Worm (Caenorhabditis elegans) whole organism, young adult: ENCODE results near the gene R08A2.2.
"Not testable (repeated sequence)": the region's sequence is repeated elsewhere in the genome, so short reads cannot be mapped to it uniquely, and the experiment has no call there.

Experiments used
- ceh-58 ChIP-seq: fragments of 200-800 bp; sonication (Bioruptor generic); IDR thresholded peaks from 2 replicates; pipeline ENCODE4 v1.3.6; 2022; ENCODE audit warnings: missing genetic modification characterization, missing compliant biosample characterization
- lag-1 ChIP-seq: fragments of 200-800 bp; sonication (Bioruptor generic); IDR thresholded peaks from 2 replicates; pipeline ENCODE4 v1.3.6; 2022; ENCODE audit warnings: missing genetic modification reagents, missing genetic modification characterization, missing compliant biosample characterization

- TF ChIP-seq lag-1, ceh-58 (GFP tag; lab: Robert Waterston, UW): not testable (repeated sequence)
Measured at ce11 chrV:14742898-14743297, 27.4 kb upstream of the R08A2.2 start.
